Worm (Caenorhabditis elegans) whole organism, L3 larva: ENCODE measurements around the gene pmpl-1.

Experiments
- ZK546.5 ChIP-seq: sonication (generic microtip); optimal IDR thresholded peaks from 2 replicates; lab custom pipeline; 2017; ENCODE audit warnings: missing biosample characterization, missing genetic modification characterization
- elt-3 ChIP-seq, 3 experiments: fragments of 150-350 bp in 1 of 3; sonication (generic microtip) in 2 of 3; optimal IDR thresholded peaks; 2 replicates in 2 of 3; 4 replicates in 1 of 3; lab custom pipeline; 2014 to 2017; ENCODE audit warnings: missing biosample characterization in 3 of 3, missing genetic modification characterization in 3 of 3
- mml-1 ChIP-seq: fragments of 150-350 bp; sonication (generic microtip); optimal IDR thresholded peaks from 3 replicates; lab custom pipeline; 2014; ENCODE audit warnings: missing biosample characterization, missing genetic modification characterization
- nhr-23 ChIP-seq: fragments of 150-350 bp; optimal IDR thresholded peaks from 2 replicates; lab custom pipeline; 2014; ENCODE audit warnings: missing biosample characterization, missing genetic modification reagents, missing genetic modification characterization
- nhr-28 ChIP-seq: fragments of 150-350 bp; optimal IDR thresholded peaks from 2 replicates; lab custom pipeline; 2014; ENCODE audit warnings: missing biosample characterization, missing genetic modification characterization
- snpc-4 ChIP-seq: fragments of 150-350 bp; optimal IDR thresholded peaks from 2 replicates; lab custom pipeline; 2014; ENCODE audit warnings: missing biosample characterization, missing genetic modification characterization
- ztf-4 ChIP-seq: fragments of 150-350 bp; optimal IDR thresholded peaks from 2 replicates; lab custom pipeline; 2014; ENCODE audit warnings: missing biosample characterization, missing genetic modification characterization

DNA sequence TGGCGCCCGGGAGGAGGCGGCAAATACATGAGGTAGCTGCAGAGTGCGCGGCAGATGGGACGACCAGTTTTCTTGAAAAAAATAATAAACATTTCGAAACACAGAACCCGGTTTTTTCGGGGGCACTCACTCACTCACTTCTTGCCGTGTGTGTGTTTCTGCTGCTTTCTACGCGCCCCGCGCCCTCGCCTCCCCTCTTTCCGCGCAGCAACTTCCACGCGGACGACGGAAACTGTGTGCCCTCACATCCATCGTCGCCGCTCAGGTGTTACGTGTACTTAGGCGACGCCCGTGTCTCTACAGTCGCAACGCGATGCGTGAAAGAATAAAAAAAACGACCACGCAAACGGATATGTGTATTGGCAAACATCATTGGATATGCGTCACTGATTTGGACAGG lies 36.6 kb downstream of the pmpl-1 start:
- no peak for TF ChIP-seq nhr-23 (tag; lab: Kevin White, UChicago)
- TF ChIP-seq elt-3 (tag; optimal IDR thresholded peaks at IDR 0.05; lab: Kevin White, UChicago): no peak
- TF ChIP-seq mml-1 (tag; lab: Kevin White, UChicago): no peak
- no peak for TF ChIP-seq nhr-28 (tag; lab: Kevin White, UChicago)
- no peak for TF ChIP-seq ztf-4
- TF ChIP-seq snpc-4: no peak
- TF ChIP-seq ZK546.5 (tag; lab: Kevin White, UChicago): no peak
